Fruit fly (Drosophila melanogaster): ENCODE results near the gene CG3592.

Gene CG3592

DNA sequence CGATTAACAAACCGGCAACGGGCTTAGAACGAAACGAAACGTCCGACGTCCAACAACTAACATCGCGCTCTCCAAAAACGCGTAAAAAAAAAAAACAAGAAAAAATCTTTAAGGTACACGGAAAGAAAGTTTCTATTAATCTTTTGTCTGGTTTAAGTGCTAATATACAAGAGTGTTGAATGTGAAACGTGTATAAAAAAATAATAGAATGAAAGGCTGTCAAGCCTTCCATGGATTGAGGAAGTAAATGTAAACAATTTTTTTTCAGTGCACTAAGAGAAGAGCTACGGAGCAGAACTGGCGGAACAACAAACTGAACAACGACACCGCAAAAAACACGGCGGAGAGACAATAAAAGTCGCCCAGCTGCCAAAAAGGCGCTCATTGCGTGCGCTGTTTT, 15.2 kb upstream of the CG3592 start, which contains the start of gene CG3588 (continued):
- peak; percentile 92 for TF ChIP-seq CG32532 (GFP tag; IDR thresholded peaks at IDR 0.05)
- peak; percentile 81 for TF ChIP-seq H2.0 (GFP tag; IDR thresholded peaks at IDR 0.05)
- TF ChIP-seq CG1792 (GFP tag; optimal IDR thresholded peaks at IDR 0.05) = peak; percentile 71
- TF ChIP-seq CG2202 (tag; optimal IDR thresholded peaks at IDR 0.05) = no peak
- peak; percentile 81 for TF ChIP-seq sisA (GFP tag; IDR thresholded peaks at IDR 0.05)
- peak; percentile 67 for TF ChIP-seq CG13424 (tag; optimal IDR thresholded peaks at IDR 0.05)
- TF ChIP-seq dmrt11E (tag; optimal IDR thresholded peaks at IDR 0.05) = no peak
- TF ChIP-seq Dref (GFP tag; IDR thresholded peaks at IDR 0.05) = no peak
- peak; percentile 73 for TF ChIP-seq CG11695 (GFP tag; IDR thresholded peaks at IDR 0.05)
- no peak for TF ChIP-seq lov (optimal IDR thresholded peaks at IDR 0.05)
- TF ChIP-seq lov (GFP tag; IDR thresholded peaks at IDR 0.05) = 0 out of 3 replicates have a peak, but pooled peaks have one; percentile 14
- TF ChIP-seq Ssrp (tag; optimal IDR thresholded peaks at IDR 0.05) = no peak
- peak; percentile 2 for TF ChIP-seq oc (tag; optimal IDR thresholded peaks at IDR 0.05)
- TF ChIP-seq CG4820 (GFP tag; optimal IDR thresholded peaks at IDR 0.05) = peak; percentile 33
- peak; percentile 71 for TF ChIP-seq grau (tag; optimal IDR thresholded peaks at IDR 0.05)
- peak; percentile 72 for TF ChIP-seq Fer1 (GFP tag; optimal IDR thresholded peaks at IDR 0.05)
- TF ChIP-seq CG11560 (tag; IDR thresholded peaks at IDR 0.05) = peak; percentile 57; the same call in 1 of the 3 replicates
- TF ChIP-seq CG2120 (GFP tag; optimal IDR thresholded peaks at IDR 0.05) = peak; percentile 91
- peak; percentile 83 for TF ChIP-seq lab (GFP tag; optimal IDR thresholded peaks at IDR 0.05)
- peak; percentile 77 for TF ChIP-seq ci (GFP tag; IDR thresholded peaks at IDR 0.05)
- TF ChIP-seq TFAM (GFP tag; optimal IDR thresholded peaks at IDR 0.05) = no peak
- peak; percentile 60 for TF ChIP-seq BtbVII (GFP tag; optimal IDR thresholded peaks at IDR 0.05)
- TF ChIP-seq crol (GFP tag; IDR thresholded peaks at IDR 0.05) = no peak
- peak; percentile 28 for TF ChIP-seq CG17829 (tag; optimal IDR thresholded peaks at IDR 0.05)
- TF ChIP-seq tna (GFP tag; IDR thresholded peaks at IDR 0.05; ENCODE audit: partially characterized antibody) = no peak
- peak; percentile 33 for TF ChIP-seq CG6683 (GFP tag; optimal IDR thresholded peaks at IDR 0.05)
- no peak for TF ChIP-seq CG43689 (GFP tag; IDR thresholded peaks at IDR 0.05)
- peak; percentile 62 for TF ChIP-seq scrt (GFP tag; optimal IDR thresholded peaks at IDR 0.05)
- peak; percentile 1 for TF ChIP-seq jing (GFP tag; optimal IDR thresholded peaks at IDR 0.05)
- peak; percentile 85 for TF ChIP-seq her (GFP tag; optimal IDR thresholded peaks at IDR 0.05)
- TF ChIP-seq sens (GFP tag) = no peak
- no peak for TF ChIP-seq gsb-n (tag; optimal IDR thresholded peaks at IDR 0.05)
- TF ChIP-seq disco-r (GFP tag; optimal IDR thresholded peaks at IDR 0.05) = peak; percentile 54
- peak; percentile 59; the same call in 2 of the 3 replicates for TF ChIP-seq CG14050 (GFP tag; IDR thresholded peaks at IDR 0.05)
- peak; percentile 48 for TF ChIP-seq odd (GFP tag; optimal IDR thresholded peaks at IDR 0.05)
- TF ChIP-seq ap (GFP tag; IDR thresholded peaks at IDR 0.05) = peak; percentile 59; the same call in 1 of the 2 replicates
- TF ChIP-seq CG18764 (GFP tag; optimal IDR thresholded peaks at IDR 0.05) = peak; percentile 18
- TF ChIP-seq Poxn (GFP tag; IDR thresholded peaks at IDR 0.05) = peak; percentile 50; the same call in 1 of the 2 replicates
- TF ChIP-seq Mes4 (GFP tag; optimal IDR thresholded peaks at IDR 0.05) = no peak
- TF ChIP-seq C15 (GFP tag; IDR thresholded peaks at IDR 0.05) = peak; percentile 59; the same call in 2 of the 3 replicates
- TF ChIP-seq Atf6 (GFP tag; IDR thresholded peaks at IDR 0.05) = peak; percentile 79
- peak; percentile 61 for TF ChIP-seq Atf-2 (GFP tag; optimal IDR thresholded peaks at IDR 0.05)
- peak; percentile 53 for TF ChIP-seq Hr3 (GFP tag; optimal IDR thresholded peaks at IDR 0.05)
- no peak for TF ChIP-seq Dip2 (GFP tag; IDR thresholded peaks at IDR 0.05)
- no peak for TF ChIP-seq lola (GFP tag; optimal IDR thresholded peaks at IDR 0.05)
- no peak for TF ChIP-seq CG12236 (GFP tag; optimal IDR thresholded peaks at IDR 0.05)
- TF ChIP-seq CG7372 (GFP tag; IDR thresholded peaks at IDR 0.05) = peak; percentile 82
- TF ChIP-seq CG11085 (GFP tag; IDR thresholded peaks at IDR 0.05) = peak; percentile 57
- peak; percentile 30 for TF ChIP-seq CG9876 (GFP tag; optimal IDR thresholded peaks at IDR 0.05)
- 0 out of 4 replicates have a peak, but pooled peaks have one; percentile 39 for TF ChIP-seq chinmo (GFP tag; IDR thresholded peaks at IDR 0.05; ENCODE audit: partially characterized antibody)
- no peak for TF ChIP-seq prd (optimal IDR thresholded peaks at IDR 0.05)
- peak; percentile 75 for TF ChIP-seq prd (GFP tag; IDR thresholded peaks at IDR 0.05)
